Fruit fly (Drosophila melanogaster): ENCODE results near the gene CG45487.
A peak's percentile ranks its signal among the peaks of the same experiment; 100 is the strongest.

The CG45487 gene

dm6 chrX:19899978-19900377, 15.1 kb downstream of the CG45487 start:
- TF ChIP-seq usp (GFP tag; optimal IDR thresholded peaks at IDR 0.05) = no peak
- no peak for TF ChIP-seq psq (optimal IDR thresholded peaks at IDR 0.05)
- no peak for TF ChIP-seq CG8478 (optimal IDR thresholded peaks at IDR 0.05)
- no peak for TF ChIP-seq Dll (optimal IDR thresholded peaks at IDR 0.05)
- no peak for TF ChIP-seq EcR (GFP tag; optimal IDR thresholded peaks at IDR 0.05)
- no peak for TF ChIP-seq pan (optimal IDR thresholded peaks at IDR 0.05)

dm6 chrX:19897991-19898473, 17.0 kb downstream of the CG45487 start:
- TF ChIP-seq usp (GFP tag; optimal IDR thresholded peaks at IDR 0.05) (no peak), psq (optimal IDR thresholded peaks at IDR 0.05) (no peak), pan (optimal IDR thresholded peaks at IDR 0.05) (no peak), Dll (optimal IDR thresholded peaks at IDR 0.05) (no peak), CG8478 (optimal IDR thresholded peaks at IDR 0.05) (no peak)

dm6 chrX:19897328-19897990, 17.6 kb downstream of the CG45487 start:
- TF ChIP-seq pan (optimal IDR thresholded peaks at IDR 0.05) (no peak), usp (GFP tag; optimal IDR thresholded peaks at IDR 0.05) (no peak), Dll (optimal IDR thresholded peaks at IDR 0.05) (no peak), CG8478 (optimal IDR thresholded peaks at IDR 0.05) (no peak), psq (optimal IDR thresholded peaks at IDR 0.05) (no peak), EcR (GFP tag; optimal IDR thresholded peaks at IDR 0.05) (no peak)

DNA sequence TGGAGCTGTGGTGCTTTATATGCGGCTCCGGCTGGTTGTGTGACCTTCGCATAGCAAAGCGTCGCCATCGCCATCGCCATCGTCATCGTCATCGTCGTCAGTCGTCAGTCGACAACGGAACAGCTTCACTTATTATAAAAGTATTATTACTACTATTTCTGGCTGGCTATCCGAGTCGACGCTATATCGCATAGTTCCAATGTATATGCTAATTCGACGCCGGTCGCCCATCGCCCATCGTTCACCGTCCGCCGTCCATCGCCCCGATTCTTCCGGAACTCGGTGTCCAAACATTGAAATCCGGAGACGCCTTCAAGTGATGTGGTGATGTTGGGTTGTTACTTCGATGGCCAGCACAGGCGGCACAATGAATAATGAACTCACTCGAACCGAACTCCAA, 23.0 kb downstream of the CG45487 start:
- TF ChIP-seq usp (GFP tag; optimal IDR thresholded peaks at IDR 0.05) (no peak), EcR (GFP tag; optimal IDR thresholded peaks at IDR 0.05) (no peak), Dll (optimal IDR thresholded peaks at IDR 0.05) (no peak), psq (optimal IDR thresholded peaks at IDR 0.05) (no peak), pan (optimal IDR thresholded peaks at IDR 0.05) (no peak), CG8478 (optimal IDR thresholded peaks at IDR 0.05) (no peak)

- TF ChIP-seq EcR (GFP tag; optimal IDR thresholded peaks at IDR 0.05) (no peak), Dll (optimal IDR thresholded peaks at IDR 0.05) (no peak), pan (optimal IDR thresholded peaks at IDR 0.05) (no peak), usp (GFP tag; optimal IDR thresholded peaks at IDR 0.05) (no peak), CG8478 (optimal IDR thresholded peaks at IDR 0.05) (no peak)
Measured at dm6 chrX:19890010-19890665, 24.9 kb downstream of the CG45487 start, which contains the start of gene amn. Gene amn (minus strand): TSS chrX:19890060.

- TF ChIP-seq pan (optimal IDR thresholded peaks at IDR 0.05) (no peak), EcR (GFP tag; optimal IDR thresholded peaks at IDR 0.05) (no peak), CG8478 (optimal IDR thresholded peaks at IDR 0.05) (no peak), psq (optimal IDR thresholded peaks at IDR 0.05) (no peak), usp (GFP tag; optimal IDR thresholded peaks at IDR 0.05) (no peak), Dll (optimal IDR thresholded peaks at IDR 0.05) (no peak)
Measured at dm6 chrX:19889128-19889756, 25.8 kb downstream of the CG45487 start.

DNA sequence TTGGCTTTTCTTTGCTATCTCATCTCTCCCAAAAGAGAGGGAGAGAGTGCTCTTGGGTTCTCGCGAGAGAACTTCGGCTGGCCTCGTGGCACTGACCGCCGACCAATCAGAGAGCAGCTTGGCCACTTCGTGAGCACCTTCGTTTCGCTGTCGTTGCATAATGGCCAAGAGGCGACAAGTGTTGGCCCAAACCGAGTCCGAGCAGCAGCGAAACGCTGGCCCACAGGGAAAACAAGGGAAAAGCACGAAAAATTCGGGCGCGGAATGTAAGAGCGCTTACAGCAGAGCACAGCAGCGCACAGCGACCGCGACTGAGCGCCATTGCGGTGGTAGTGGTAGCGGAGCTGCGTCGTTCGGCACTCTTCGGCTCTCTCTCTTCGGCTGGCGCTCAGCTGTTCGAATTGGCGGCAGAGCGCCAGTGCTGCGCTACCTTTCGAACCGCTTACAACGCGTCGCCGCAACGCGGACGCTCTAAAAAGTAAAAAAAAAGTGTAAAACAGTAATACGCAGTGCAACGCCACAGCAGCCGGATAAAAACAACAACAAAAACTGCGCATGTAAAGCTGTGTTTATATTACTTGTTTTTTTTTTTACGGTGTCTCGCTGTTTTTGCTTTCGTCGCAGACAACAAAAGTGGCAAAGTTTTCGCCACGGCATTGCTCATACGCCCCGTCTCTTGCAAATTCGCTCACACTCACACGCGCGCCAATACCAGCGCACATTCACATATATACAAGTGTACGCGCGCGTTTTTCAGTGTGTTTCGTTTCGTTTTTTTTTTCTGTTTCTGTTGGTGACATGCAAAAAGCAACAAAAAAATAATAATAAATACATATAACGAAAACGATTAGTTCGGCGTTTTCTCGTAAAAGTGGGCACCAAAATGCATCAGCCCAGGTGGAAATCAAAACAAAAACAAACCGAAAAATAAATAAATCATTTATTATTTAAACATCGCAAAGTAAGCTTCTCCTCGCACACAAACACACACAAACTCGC, 27.8 kb downstream of the CG45487 start:
- TF ChIP-seq CG8478 (optimal IDR thresholded peaks at IDR 0.05) (peak; percentile 45), usp (GFP tag; optimal IDR thresholded peaks at IDR 0.05) (no peak), Dll (optimal IDR thresholded peaks at IDR 0.05) (peak; percentile 88), pan (optimal IDR thresholded peaks at IDR 0.05) (no peak), psq (optimal IDR thresholded peaks at IDR 0.05) (no peak), EcR (GFP tag; optimal IDR thresholded peaks at IDR 0.05) (no peak)

DNA sequence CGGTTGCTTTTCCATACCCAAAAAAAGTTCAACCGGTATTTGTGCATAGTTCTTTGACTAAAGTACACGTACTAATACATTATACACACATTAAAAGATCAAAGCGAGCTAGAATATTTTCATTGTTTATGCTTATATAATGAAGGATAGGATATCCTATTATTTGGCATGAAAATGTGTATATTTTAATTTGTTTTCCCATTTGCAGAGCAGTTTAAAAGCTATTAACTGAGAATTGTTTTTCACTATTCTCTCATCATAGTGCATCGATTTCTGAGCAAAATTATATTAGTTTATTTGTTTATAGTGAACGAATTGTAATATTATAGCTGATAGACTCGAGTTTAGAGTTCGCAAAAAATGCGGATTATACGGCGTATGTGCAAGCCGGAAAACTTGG, 28.6 kb downstream of the CG45487 start:
- no peak for TF ChIP-seq usp (GFP tag; optimal IDR thresholded peaks at IDR 0.05)
- no peak for TF ChIP-seq CG8478 (optimal IDR thresholded peaks at IDR 0.05)
- no peak for TF ChIP-seq Dll (optimal IDR thresholded peaks at IDR 0.05)
- no peak for TF ChIP-seq pan (optimal IDR thresholded peaks at IDR 0.05)

DNA sequence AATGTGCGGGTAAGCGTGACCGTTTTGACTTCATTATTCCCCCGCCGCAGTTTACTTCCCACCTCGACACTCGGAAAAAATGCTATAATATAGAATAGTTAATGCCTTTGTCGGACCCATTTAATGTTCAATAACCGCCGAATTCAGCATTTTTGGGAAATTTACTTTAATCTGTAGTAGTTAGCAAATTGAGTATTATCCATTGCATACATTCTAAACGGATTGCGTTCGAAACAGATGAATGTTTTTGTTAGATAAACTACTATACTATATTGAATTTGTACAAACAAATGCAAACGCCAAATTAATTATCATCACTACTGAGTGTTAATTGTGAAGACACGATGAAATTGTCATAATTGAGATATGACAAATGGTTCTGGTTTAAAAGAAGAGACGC, 30.9 kb downstream of the CG45487 start:
- TF ChIP-seq CG8478 (optimal IDR thresholded peaks at IDR 0.05) (no peak), pan (optimal IDR thresholded peaks at IDR 0.05) (no peak), usp (GFP tag; optimal IDR thresholded peaks at IDR 0.05) (no peak), EcR (GFP tag; optimal IDR thresholded peaks at IDR 0.05) (no peak), psq (optimal IDR thresholded peaks at IDR 0.05) (no peak), Dll (optimal IDR thresholded peaks at IDR 0.05) (no peak)

- TF ChIP-seq pan (optimal IDR thresholded peaks at IDR 0.05) (no peak), psq (optimal IDR thresholded peaks at IDR 0.05) (no peak), Dll (optimal IDR thresholded peaks at IDR 0.05) (no peak), CG8478 (optimal IDR thresholded peaks at IDR 0.05) (no peak), usp (GFP tag; optimal IDR thresholded peaks at IDR 0.05) (no peak), EcR (GFP tag; optimal IDR thresholded peaks at IDR 0.05) (no peak)
Measured at dm6 chrX:19878342-19879204, 36.5 kb downstream of the CG45487 start.
